Worm (Caenorhabditis elegans): ENCODE data around the gene C52B9.19.

Gene C52B9.19

DNA sequence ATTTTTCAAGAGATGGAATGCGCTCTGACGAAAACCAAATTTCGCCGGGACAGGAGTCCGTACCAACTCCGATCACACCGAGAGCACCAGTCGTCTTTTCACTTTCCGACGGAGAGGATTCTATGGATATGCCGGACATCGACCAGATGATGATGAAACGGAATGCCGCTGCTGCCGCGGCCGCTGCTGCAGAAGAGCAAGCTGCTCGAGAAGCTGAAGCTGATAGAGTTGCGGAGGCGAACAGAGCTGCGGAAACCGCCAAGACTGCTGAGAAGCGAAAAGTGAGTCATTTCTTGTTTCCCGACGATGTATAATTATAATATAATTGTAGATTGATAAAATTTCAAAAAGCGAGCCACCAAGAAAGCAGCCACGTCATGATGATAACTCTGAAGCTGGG lies 27.0 kb upstream of the C52B9.19 start:
- TF ChIP-seq unc-39 (tag; optimal IDR thresholded peaks at IDR 0.05) (no peak), ceh-39 (tag; optimal IDR thresholded peaks at IDR 0.05) (no peak), sptf-1 (tag; optimal IDR thresholded peaks at IDR 0.05) (no peak), zip-8 (tag; optimal IDR thresholded peaks at IDR 0.05) (no peak), mab-5 (tag; optimal IDR thresholded peaks at IDR 0.05) (no peak), flh-1 (GFP tag; optimal IDR thresholded peaks at IDR 0.05) (no peak), M03D4.4 (tag; optimal IDR thresholded peaks at IDR 0.05) (no peak), nhr-12 (tag; optimal IDR thresholded peaks at IDR 0.05) (no peak), elt-1 (tag; optimal IDR thresholded peaks at IDR 0.05; ENCODE audit: borderline replicate concordance, insufficient read depth) (no peak), ztf-11 (tag; optimal IDR thresholded peaks at IDR 0.05) (no peak), lin-13 (tag; optimal IDR thresholded peaks at IDR 0.05) (no peak), hlh-1 (tag; optimal IDR thresholded peaks at IDR 0.05) (no peak), ces-1 (GFP tag; optimal IDR thresholded peaks at IDR 0.05) (no peak), ceh-83 (GFP tag; optimal IDR thresholded peaks at IDR 0.05) (no peak), nhr-76 (tag; optimal IDR thresholded peaks at IDR 0.05) (no peak), ceh-43 (GFP tag; optimal IDR thresholded peaks at IDR 0.05) (no peak)

DNA sequence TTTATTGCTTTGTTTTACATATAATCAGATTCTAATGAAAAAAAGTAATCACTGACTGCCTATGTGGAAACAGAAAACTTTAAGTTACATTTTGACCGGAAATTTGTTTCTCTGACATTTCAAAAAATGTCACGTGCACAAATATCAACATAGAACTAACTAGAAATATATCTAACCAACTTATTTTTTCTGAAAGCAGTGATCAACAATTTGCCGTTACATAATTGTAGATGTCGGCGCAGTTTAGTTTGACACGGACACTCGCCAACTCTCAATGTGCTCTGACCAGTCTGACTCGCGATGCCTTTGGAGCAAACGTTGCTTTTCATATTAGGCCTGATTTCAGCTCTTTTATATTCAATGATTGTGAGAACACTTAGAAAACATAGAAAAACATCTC lies 25.6 kb upstream of the C52B9.19 start, which contains the start of gene srv-6:
TSS of gene srv-6 (plus strand) at position 301 of the 400 bp plus-strand sequence.
- TF ChIP-seq hlh-1 (tag; optimal IDR thresholded peaks at IDR 0.05) (no peak), unc-120 (tag; optimal IDR thresholded peaks at IDR 0.05; ENCODE audit: poor library complexity, severe bottlenecking) (no peak), mab-5 (tag; optimal IDR thresholded peaks at IDR 0.05) (no peak), lin-13 (tag; optimal IDR thresholded peaks at IDR 0.05) (no peak), blmp-1 (tag; optimal IDR thresholded peaks at IDR 0.05) (no peak), nhr-28 (tag; optimal IDR thresholded peaks at IDR 0.05) (no peak), ceh-39 (tag; optimal IDR thresholded peaks at IDR 0.05) (no peak), bed-3 (GFP tag; optimal IDR thresholded peaks at IDR 0.05) (no peak), pha-4 (tag; optimal IDR thresholded peaks at IDR 0.05) (no peak), ham-2 (GFP tag; optimal IDR thresholded peaks at IDR 0.05) (no peak), ztf-11 (tag; optimal IDR thresholded peaks at IDR 0.05) (no peak), nhr-237 (tag; optimal IDR thresholded peaks at IDR 0.05) (no peak), elt-1 (tag; optimal IDR thresholded peaks at IDR 0.05; ENCODE audit: borderline replicate concordance, insufficient read depth) (no peak), unc-39 (tag; optimal IDR thresholded peaks at IDR 0.05) (no peak), M03D4.4 (tag; optimal IDR thresholded peaks at IDR 0.05) (no peak), sptf-1 (tag; optimal IDR thresholded peaks at IDR 0.05) (no peak), lin-32 (GFP tag; optimal IDR thresholded peaks at IDR 0.05) (no peak), ceh-83 (GFP tag; optimal IDR thresholded peaks at IDR 0.05) (no peak), mls-2 (tag; optimal IDR thresholded peaks at IDR 0.05) (no peak), snpc-4 (tag; optimal IDR thresholded peaks at IDR 0.05) (no peak)

DNA sequence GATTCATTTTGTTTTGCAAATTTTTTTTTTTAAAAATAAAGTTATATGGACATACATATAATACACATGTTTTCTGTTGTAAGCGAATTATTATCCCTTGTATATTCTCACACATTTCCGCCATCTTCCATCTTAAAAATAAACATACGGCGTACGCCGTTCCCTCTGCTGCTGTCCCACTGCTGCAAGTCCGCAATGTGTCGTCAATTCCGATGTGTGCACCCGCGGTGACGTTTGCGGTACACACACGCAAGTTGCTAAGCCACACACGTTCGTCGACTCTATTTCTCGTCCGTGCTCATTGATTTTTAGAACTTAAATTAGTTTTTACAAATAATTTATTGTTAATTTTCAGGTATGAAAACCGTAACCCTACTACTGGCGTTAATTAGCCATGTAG lies 22.1 kb upstream of the C52B9.19 start, which contains the start of gene C52B9.4:
TSS of gene C52B9.4 (plus strand) at position 356 of the 400 bp plus-strand sequence.
- TF ChIP-seq ztf-11 (tag; optimal IDR thresholded peaks at IDR 0.05), result no peak
- no peak for TF ChIP-seq ceh-83 (GFP tag; optimal IDR thresholded peaks at IDR 0.05)
- no peak for TF ChIP-seq unc-39 (tag; optimal IDR thresholded peaks at IDR 0.05)
- no peak for TF ChIP-seq flh-1 (GFP tag; optimal IDR thresholded peaks at IDR 0.05)
- TF ChIP-seq sptf-1 (tag; optimal IDR thresholded peaks at IDR 0.05), result no peak
- TF ChIP-seq M03D4.4 (tag; optimal IDR thresholded peaks at IDR 0.05), result no peak
- TF ChIP-seq nhr-237 (tag; optimal IDR thresholded peaks at IDR 0.05), result no peak
- peak; percentile 51 for TF ChIP-seq lin-13 (tag; optimal IDR thresholded peaks at IDR 0.05)
- TF ChIP-seq pha-4 (tag; optimal IDR thresholded peaks at IDR 0.05), result peak; percentile 65
- no peak for TF ChIP-seq ceh-39 (tag; optimal IDR thresholded peaks at IDR 0.05)
- no peak for TF ChIP-seq nhr-12 (tag; optimal IDR thresholded peaks at IDR 0.05)
- TF ChIP-seq mep-1 (tag; optimal IDR thresholded peaks at IDR 0.05), result peak; percentile 8
- TF ChIP-seq mls-2 (tag; optimal IDR thresholded peaks at IDR 0.05), result no peak
- TF ChIP-seq blmp-1 (tag; optimal IDR thresholded peaks at IDR 0.05), result no peak
- TF ChIP-seq elt-3 (tag; optimal IDR thresholded peaks at IDR 0.05), result no peak
- no peak for TF ChIP-seq mab-5 (tag; optimal IDR thresholded peaks at IDR 0.05)
- TF ChIP-seq hlh-1 (tag; optimal IDR thresholded peaks at IDR 0.05), result no peak
- no peak for TF ChIP-seq drap-1 (GFP tag; optimal IDR thresholded peaks at IDR 0.05)
- no peak for TF ChIP-seq nhr-2 (tag; optimal IDR thresholded peaks at IDR 0.05)
- no peak for TF ChIP-seq nhr-28 (tag; optimal IDR thresholded peaks at IDR 0.05)
- no peak for TF ChIP-seq elt-1 (tag; optimal IDR thresholded peaks at IDR 0.05; ENCODE audit: borderline replicate concordance, insufficient read depth)

DNA sequence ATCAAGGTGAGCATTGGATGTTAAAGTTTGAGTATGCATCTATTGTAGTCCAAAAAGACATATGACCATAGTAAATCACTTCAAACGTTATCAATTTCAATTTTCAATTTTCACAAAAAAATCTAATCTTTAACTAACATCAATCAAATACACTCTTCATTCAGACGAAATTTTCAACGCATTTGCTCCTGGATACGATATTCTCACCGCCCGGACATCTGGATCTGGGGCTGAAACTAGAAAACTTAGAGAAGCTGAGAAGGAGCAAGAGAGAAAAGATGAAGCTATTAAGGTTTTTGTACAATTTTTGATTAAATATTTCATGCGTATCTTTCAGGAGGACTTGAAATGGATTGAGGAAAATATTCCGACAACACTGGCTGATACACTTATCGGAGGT lies 18.5 kb upstream of the C52B9.19 start:
- no peak for TF ChIP-seq M03D4.4 (tag; optimal IDR thresholded peaks at IDR 0.05)
- no peak for TF ChIP-seq lin-13 (tag; optimal IDR thresholded peaks at IDR 0.05)
- TF ChIP-seq drap-1 (GFP tag; optimal IDR thresholded peaks at IDR 0.05), result no peak
- no peak for TF ChIP-seq ces-1 (GFP tag; optimal IDR thresholded peaks at IDR 0.05)
- TF ChIP-seq mab-5 (tag; optimal IDR thresholded peaks at IDR 0.05), result no peak

Data from whole organism, mixed stage, embryonic.